Worm (Caenorhabditis elegans): Measurements from ENCODE around the gene col-138.
"Not testable (repeated sequence)": the region's sequence is repeated elsewhere in the genome, so short reads cannot be mapped to it uniquely, and the experiment has no call there.

col-138 gene

ce11 chrIV:17165734-17166133 is 17.8 kb downstream of the col-138 start, which contains the start of gene skr-8:
Gene skr-8, minus strand, starts transcription at chrIV:17165834.
- TF ChIP-seq Y56A3A.18 (GFP tag; IDR thresholded peaks at IDR 0.05); ceh-40 (GFP tag; IDR thresholded peaks at IDR 0.05); cebp-1 (GFP tag; IDR thresholded peaks at IDR 0.05); cebp-1 (tag; optimal IDR thresholded peaks at IDR 0.05): not testable (repeated sequence)

ce11 chrIV:17163273-17163672 is 20.3 kb downstream of the col-138 start, which contains the start of gene skr-9:
Gene skr-9, plus strand, starts transcription at chrIV:17163573.
- TF ChIP-seq pha-4 (tag; optimal IDR thresholded peaks at IDR 0.05); snpc-1.1 (tag; optimal IDR thresholded peaks at IDR 0.05; ENCODE audit: insufficient read depth); rpc-1 (optimal IDR thresholded peaks at IDR 0.05); rpc-1 (tag; optimal IDR thresholded peaks at IDR 0.05): not testable (repeated sequence)

ce11 chrIV:17162515-17162914 is 21.0 kb downstream of the col-138 start, which contains the start of gene skr-13:
Gene skr-13, minus strand, starts transcription at chrIV:17162615.
- no peak for TF ChIP-seq F37B4.10 (GFP tag; IDR thresholded peaks at IDR 0.05)
- no peak for TF ChIP-seq lir-1 (GFP tag; conservative IDR thresholded peaks at IDR 0.05)
- no peak for TF ChIP-seq lsl-1 (GFP tag; optimal IDR thresholded peaks at IDR 0.05)
- no peak for TF ChIP-seq him-1 (tag; optimal IDR thresholded peaks at IDR 0.05)
- TF ChIP-seq ztf-26 (tag; optimal IDR thresholded peaks at IDR 0.05), result no peak
- no peak for TF ChIP-seq zfh-2 (GFP tag; conservative IDR thresholded peaks at IDR 0.05)
- TF ChIP-seq dpff-1 (tag; optimal IDR thresholded peaks at IDR 0.05), result no peak
- TF ChIP-seq ztf-22 (GFP tag; optimal IDR thresholded peaks at IDR 0.05), result no peak
- no peak for TF ChIP-seq chd-7 (tag; optimal IDR thresholded peaks at IDR 0.05)
- TF ChIP-seq egrh-3 (GFP tag; IDR thresholded peaks at IDR 0.05), result no peak

- TF ChIP-seq D2030.7 (GFP tag; IDR thresholded peaks at IDR 0.05) (0 out of 2 replicates have a peak, but pooled peaks have one; percentile 15), Y53F4B.3 (GFP tag; IDR thresholded peaks at IDR 0.05) (0 out of 2 replicates have a peak, but pooled peaks have one; percentile 20), snpc-4 (tag; optimal IDR thresholded peaks at IDR 0.05) (peak in 1 of 4 experiments; percentile 3), hsf-1 (GFP tag; IDR thresholded peaks at IDR 0.05) (peak; percentile 98), ekl-4 (GFP tag; IDR thresholded peaks at IDR 0.05) (peak; percentile 66), rpc-1 (optimal IDR thresholded peaks at IDR 0.05) (peak; percentile 11)
- not testable (repeated sequence) for TF ChIP-seq snpc-4 (GFP tag; optimal IDR thresholded peaks at IDR 0.05); rpc-1 (tag; optimal IDR thresholded peaks at IDR 0.05)
Observed at ce11 chrIV:17155625-17156024, 27.9 kb downstream of the col-138 start.

ce11 chrIV:17153002-17153401 is 30.5 kb downstream of the col-138 start:
- TF ChIP-seq lag-1 (GFP tag; IDR thresholded peaks at IDR 0.05) (no peak), ztf-26 (tag; optimal IDR thresholded peaks at IDR 0.05) (no peak), Y95B8A.8 (GFP tag; IDR thresholded peaks at IDR 0.05) (no peak), hmg-20 (GFP tag; IDR thresholded peaks at IDR 0.05) (no peak), pha-4 (tag; optimal IDR thresholded peaks at IDR 0.05) (no peak), lin-26 (GFP tag; IDR thresholded peaks at IDR 0.05) (no peak), C17E4.6 (GFP tag; IDR thresholded peaks at IDR 0.05) (no peak), B0336.3 (GFP tag; IDR thresholded peaks at IDR 0.05) (no peak), madf-8 (GFP tag; conservative IDR thresholded peaks at IDR 0.05) (no peak), attf-6 (GFP tag; IDR thresholded peaks at IDR 0.05) (no peak), lin-54 (GFP tag; optimal IDR thresholded peaks at IDR 0.05) (no peak)

Data from whole organism, young adult.